Worm (Caenorhabditis elegans): ENCODE data around the gene T05B4.12.

T05B4.12 gene

DNA sequence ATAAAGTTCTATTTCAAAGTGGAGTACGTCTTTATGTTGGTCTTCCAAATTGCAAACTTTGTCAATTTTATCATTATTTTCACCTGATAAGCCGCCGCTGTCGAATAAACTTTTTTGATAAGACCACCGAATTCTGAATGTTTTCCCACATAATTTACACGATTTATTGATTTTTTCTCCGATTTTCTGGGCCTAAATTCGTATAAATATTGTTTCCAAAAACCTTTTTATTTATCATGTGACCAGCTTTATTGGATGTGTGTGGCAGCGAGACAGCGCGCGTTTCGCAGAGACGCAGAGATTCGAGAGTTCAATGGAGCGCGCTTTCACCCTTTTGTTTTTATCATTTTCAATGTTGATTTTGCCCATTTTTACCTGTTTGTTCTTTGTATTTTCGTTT, 17.2 kb upstream of the T05B4.12 start (continued):
- peak; percentile 52 for TF ChIP-seq mes-2 (tag; optimal IDR thresholded peaks at IDR 0.05; ENCODE audit: poor library complexity, severe bottlenecking)
- TF ChIP-seq daf-19 (GFP tag; conservative IDR thresholded peaks at IDR 0.05): no peak
- peak; percentile 36 for TF ChIP-seq nhr-48 (tag; optimal IDR thresholded peaks at IDR 0.05)
- no peak for TF ChIP-seq ZK337.2 (GFP tag; IDR thresholded peaks at IDR 0.05)
- TF ChIP-seq mdl-1 (tag; optimal IDR thresholded peaks at IDR 0.05): peak in 1 of 2 experiments; percentile 51
- no peak for TF ChIP-seq egl-27 (tag; optimal IDR thresholded peaks at IDR 0.05)
- TF ChIP-seq lin-1 (GFP tag; IDR thresholded peaks at IDR 0.05): no peak
- TF ChIP-seq tag-97 (GFP tag; IDR thresholded peaks at IDR 0.05): no peak
- no peak for TF ChIP-seq zip-11 (GFP tag; IDR thresholded peaks at IDR 0.05)
- no peak for TF ChIP-seq fos-1 (tag; optimal IDR thresholded peaks at IDR 0.05)
- no peak for TF ChIP-seq dmd-8 (GFP tag; IDR thresholded peaks at IDR 0.05)
- peak; percentile 82 for TF ChIP-seq mep-1 (tag; optimal IDR thresholded peaks at IDR 0.05)
- TF ChIP-seq nhr-10 (tag; optimal IDR thresholded peaks at IDR 0.05): no peak
- TF ChIP-seq Y48G9A.11 (GFP tag; IDR thresholded peaks at IDR 0.05): no peak
- TF ChIP-seq php-3 (GFP tag; IDR thresholded peaks at IDR 0.05): peak; percentile 63; the same call in 1 of the 2 replicates
- TF ChIP-seq unc-39 (tag; optimal IDR thresholded peaks at IDR 0.05): no peak
- no peak for TF ChIP-seq nhr-41 (GFP tag; IDR thresholded peaks at IDR 0.05)
- TF ChIP-seq Y75B8A.6 (GFP tag; IDR thresholded peaks at IDR 0.05): no peak
- no peak for TF ChIP-seq lin-39 (tag; optimal IDR thresholded peaks at IDR 0.05)
- TF ChIP-seq gei-8 (GFP tag; optimal IDR thresholded peaks at IDR 0.05): no peak
- TF ChIP-seq lin-15B (tag; optimal IDR thresholded peaks at IDR 0.05): no peak
- peak; percentile 99 for TF ChIP-seq hlh-30 (tag; optimal IDR thresholded peaks at IDR 0.05; ENCODE audit: insufficient read depth)
- peak in 1 of 2 experiments; percentile 31 for TF ChIP-seq daf-16 (GFP tag; optimal IDR thresholded peaks at IDR 0.05)
- peak; percentile 66 for TF ChIP-seq daf-16 (tag; optimal IDR thresholded peaks at IDR 0.05)
- no peak for TF ChIP-seq ztf-7 (tag; optimal IDR thresholded peaks at IDR 0.05)
- TF ChIP-seq jun-1 (tag; optimal IDR thresholded peaks at IDR 0.05): no peak
- TF ChIP-seq ztf-11 (tag; optimal IDR thresholded peaks at IDR 0.05): no peak
- peak in 1 of 2 experiments; percentile 83 for TF ChIP-seq hif-1 (tag; optimal IDR thresholded peaks at IDR 0.05)
- 0 out of 2 replicates have a peak, but pooled peaks have one; percentile 20 for TF ChIP-seq ctbp-1 (GFP tag; IDR thresholded peaks at IDR 0.05)
- TF ChIP-seq mdt-29 (GFP tag; IDR thresholded peaks at IDR 0.05): no peak
- TF ChIP-seq unc-62 (GFP tag; optimal IDR thresholded peaks at IDR 0.05 in 1 of 2): no peak
- no peak for TF ChIP-seq unc-62 (tag; optimal IDR thresholded peaks at IDR 0.05)
- TF ChIP-seq pqm-1 (tag; optimal IDR thresholded peaks at IDR 0.05): peak; percentile 81
- peak; percentile 21 for TF ChIP-seq zip-2 (tag; optimal IDR thresholded peaks at IDR 0.05)
- no peak for TF ChIP-seq F49E8.2 (tag; optimal IDR thresholded peaks at IDR 0.05; ENCODE audit: borderline replicate concordance)
- no peak for TF ChIP-seq spr-3 (GFP tag; optimal IDR thresholded peaks at IDR 0.05)
- TF ChIP-seq lin-13 (GFP tag; optimal IDR thresholded peaks at IDR 0.05): peak; percentile 65
- no peak for TF ChIP-seq madf-9 (GFP tag; conservative IDR thresholded peaks at IDR 0.05)
- no peak for TF ChIP-seq D1046.2 (GFP tag; IDR thresholded peaks at IDR 0.05)
- no peak for TF ChIP-seq lin-29 (GFP tag; IDR thresholded peaks at IDR 0.05)
- TF ChIP-seq nhr-77 (tag; optimal IDR thresholded peaks at IDR 0.05): peak; percentile 59
- no peak for TF ChIP-seq ceh-62 (tag; optimal IDR thresholded peaks at IDR 0.05)
- TF ChIP-seq dmd-6 (GFP tag; IDR thresholded peaks at IDR 0.05): peak; percentile 58
- TF ChIP-seq aha-1 (tag): peak; percentile 88
- TF ChIP-seq tra-1 (GFP tag; IDR thresholded peaks at IDR 0.05): 0 out of 2 replicates have a peak, but pooled peaks have one; percentile 44
- TF ChIP-seq lir-3 (tag; optimal IDR thresholded peaks at IDR 0.05): no peak
- peak; percentile 46 for TF ChIP-seq nhr-28 (tag; optimal IDR thresholded peaks at IDR 0.05)
- peak; percentile 65 for TF ChIP-seq duxl-1 (tag; optimal IDR thresholded peaks at IDR 0.05; ENCODE audit: poor library complexity)
- no peak for TF ChIP-seq saeg-2 (GFP tag; IDR thresholded peaks at IDR 0.05)
- no peak for TF ChIP-seq daf-12 (tag; optimal IDR thresholded peaks at IDR 0.05)
- TF ChIP-seq unc-130 (GFP tag; optimal IDR thresholded peaks at IDR 0.05): no peak
- peak; percentile 18 for TF ChIP-seq ceh-28 (tag; optimal IDR thresholded peaks at IDR 0.05)
- TF ChIP-seq attf-4 (tag; optimal IDR thresholded peaks at IDR 0.05): no peak

Measured in whole organism, L4 larva.